Worm (Caenorhabditis elegans): Measurements from ENCODE around the gene mab-7.
A peak's percentile ranks its signal among the peaks of the same experiment; 100 is the strongest.

ce11 chrX:876935-877334 is 20.9 kb downstream of the mab-7 start, which contains the start of gene ZC13.1:
- no peak for TF ChIP-seq sea-1 (GFP tag; conservative IDR thresholded peaks at IDR 0.05)
- no peak for TF ChIP-seq ceh-36 (tag; optimal IDR thresholded peaks at IDR 0.05)
- no peak for TF ChIP-seq ets-7 (tag; optimal IDR thresholded peaks at IDR 0.05)
- TF ChIP-seq tbx-11 (GFP tag; IDR thresholded peaks at IDR 0.05): no peak
- TF ChIP-seq ama-1 (optimal IDR thresholded peaks at IDR 0.05): no peak
- TF ChIP-seq scrt-1 (GFP tag; IDR thresholded peaks at IDR 0.05): no peak
- no peak for TF ChIP-seq hnd-1 (tag; optimal IDR thresholded peaks at IDR 0.05)
- peak; percentile 54 for TF ChIP-seq F13C5.2 (tag; optimal IDR thresholded peaks at IDR 0.05)
- no peak for TF ChIP-seq flt-1 (GFP tag; IDR thresholded peaks at IDR 0.05)
- no peak for TF ChIP-seq pes-1 (GFP tag; IDR thresholded peaks at IDR 0.05)

Data from whole organism, early embryonic.